Worm (Caenorhabditis elegans): ENCODE measurements around the gene T12B5.15.

T12B5.15 gene

DNA sequence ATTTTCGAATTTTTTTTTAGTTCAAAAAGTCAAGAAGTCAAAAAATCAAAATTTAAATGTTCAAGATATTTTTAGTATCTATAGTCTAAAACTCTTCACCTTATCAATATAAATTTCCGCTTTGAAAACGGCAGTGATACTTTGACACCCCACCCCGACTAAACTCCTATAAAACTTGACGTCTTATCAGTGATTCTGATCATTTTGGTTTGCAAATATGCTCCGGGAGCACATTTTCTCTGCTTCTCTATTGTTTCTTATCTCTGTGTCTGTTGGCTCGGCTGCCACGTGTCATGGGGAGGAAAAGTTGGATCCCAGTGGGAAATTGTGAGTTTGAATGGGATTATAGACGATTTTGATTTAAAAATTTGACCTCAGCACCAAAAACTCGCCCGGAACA is 48.1 kb upstream of the T12B5.15 start, which contains the start of gene clec-150 (continued):
- TF ChIP-seq akir-1 (GFP tag; optimal IDR thresholded peaks at IDR 0.05) (no peak), lin-26 (GFP tag; IDR thresholded peaks at IDR 0.05) (no peak), ztf-22 (GFP tag; optimal IDR thresholded peaks at IDR 0.05) (no peak), nfya-2 (GFP tag; IDR thresholded peaks at IDR 0.05) (no peak), dpff-1 (tag; optimal IDR thresholded peaks at IDR 0.05) (no peak), mxl-1 (tag; optimal IDR thresholded peaks at IDR 0.05) (no peak), nhr-80 (tag; optimal IDR thresholded peaks at IDR 0.05) (peak; percentile 93), ztf-18 (tag; optimal IDR thresholded peaks at IDR 0.05) (no peak), zim-3 (tag; optimal IDR thresholded peaks at IDR 0.05) (no peak), nhr-90 (tag; optimal IDR thresholded peaks at IDR 0.05) (peak; percentile 22), mcd-1 (GFP tag; IDR thresholded peaks at IDR 0.05) (no peak), ekl-4 (GFP tag; IDR thresholded peaks at IDR 0.05) (no peak), let-607 (tag; optimal IDR thresholded peaks at IDR 0.05) (peak; percentile 15 to 85), F52B5.7 (tag; optimal IDR thresholded peaks at IDR 0.05) (no peak), sea-2 (GFP tag; IDR thresholded peaks at IDR 0.05) (no peak), chd-7 (tag; optimal IDR thresholded peaks at IDR 0.05) (no peak), ceh-27 (GFP tag; optimal IDR thresholded peaks at IDR 0.05) (no peak), ceh-100 (GFP tag; IDR thresholded peaks at IDR 0.05) (no peak), lag-1 (GFP tag; IDR thresholded peaks at IDR 0.05) (no peak), F57C9.4 (tag; optimal IDR thresholded peaks at IDR 0.05) (no peak), madf-10 (tag; optimal IDR thresholded peaks at IDR 0.05) (peak; percentile 1), ztf-28 (GFP tag; IDR thresholded peaks at IDR 0.05) (no peak), Y67H2A.10 (GFP tag; conservative IDR thresholded peaks at IDR 0.05) (no peak)

DNA sequence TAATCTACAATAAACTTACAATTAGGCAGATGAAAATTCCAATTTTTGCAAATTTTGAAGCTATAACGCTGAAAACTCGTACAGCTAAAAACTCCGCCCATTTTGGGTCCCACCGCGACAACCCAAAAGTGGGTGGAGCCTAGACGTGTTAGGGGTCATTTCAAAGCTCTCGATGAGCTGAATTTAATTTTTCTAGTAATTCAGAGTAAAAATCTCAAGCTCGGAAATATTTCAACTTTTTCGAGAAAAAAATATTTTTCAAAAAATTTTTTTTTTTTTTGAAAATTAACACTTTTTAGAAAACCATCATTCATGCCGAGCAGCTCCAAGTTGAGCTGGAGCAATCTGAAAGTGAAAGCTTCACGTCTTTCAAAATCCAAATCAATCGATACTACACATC is 46.8 kb upstream of the T12B5.15 start, which contains the start of gene R06B10.7:
Gene R06B10.7, minus strand, starts transcription at position 101 of the 400 bp plus-strand sequence.
- TF ChIP-seq fkh-3 (tag; optimal IDR thresholded peaks at IDR 0.05): no peak
- no peak for TF ChIP-seq zim-3 (tag; optimal IDR thresholded peaks at IDR 0.05)
- no peak for TF ChIP-seq sptf-2 (GFP tag; optimal IDR thresholded peaks at IDR 0.05)
- TF ChIP-seq lin-54 (GFP tag; optimal IDR thresholded peaks at IDR 0.05): no peak
- TF ChIP-seq madf-8 (GFP tag; conservative IDR thresholded peaks at IDR 0.05): no peak
- no peak for TF ChIP-seq dox-1 (GFP tag; IDR thresholded peaks at IDR 0.05)
- TF ChIP-seq dpl-1 (GFP tag; optimal IDR thresholded peaks at IDR 0.05): no peak
- no peak for TF ChIP-seq repo-1 (tag; optimal IDR thresholded peaks at IDR 0.05)
- no peak for TF ChIP-seq tbx-9 (tag; optimal IDR thresholded peaks at IDR 0.05; ENCODE audit: borderline replicate concordance)
- TF ChIP-seq die-1 (tag; optimal IDR thresholded peaks at IDR 0.05): no peak
- no peak for TF ChIP-seq atf-7 (tag; optimal IDR thresholded peaks at IDR 0.05)
- no peak for TF ChIP-seq unc-130 (GFP tag; optimal IDR thresholded peaks at IDR 0.05)
- no peak for TF ChIP-seq hrde-1 (tag; optimal IDR thresholded peaks at IDR 0.05; ENCODE audit: borderline replicate concordance)
- no peak for TF ChIP-seq ztf-26 (tag; optimal IDR thresholded peaks at IDR 0.05)
- no peak for TF ChIP-seq hmg-20 (GFP tag; IDR thresholded peaks at IDR 0.05)

DNA sequence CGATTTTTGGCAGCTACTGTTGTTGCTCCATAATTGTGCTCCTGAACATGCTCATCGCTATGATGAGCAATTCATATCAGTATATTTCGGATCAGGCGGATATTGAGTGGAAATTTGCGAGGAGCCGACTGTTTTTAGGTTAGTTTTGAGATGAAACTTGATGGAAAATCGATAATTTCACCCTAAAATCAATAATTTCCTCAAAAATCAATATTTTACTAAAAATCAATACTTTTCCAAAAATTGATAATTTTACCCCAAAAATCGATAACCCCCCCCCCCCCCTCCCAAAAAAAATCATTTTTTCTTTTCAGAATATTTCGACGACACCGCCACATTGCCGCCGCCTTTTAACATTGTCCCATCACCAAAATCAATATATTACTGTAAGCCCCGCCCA is 44.4 kb upstream of the T12B5.15 start:
- TF ChIP-seq dpl-1 (GFP tag; optimal IDR thresholded peaks at IDR 0.05): no peak
- TF ChIP-seq hlh-12 (tag; optimal IDR thresholded peaks at IDR 0.05): no peak
- TF ChIP-seq die-1 (tag; optimal IDR thresholded peaks at IDR 0.05): no peak
- TF ChIP-seq ztf-18 (tag; optimal IDR thresholded peaks at IDR 0.05): no peak
- TF ChIP-seq lin-54 (GFP tag; optimal IDR thresholded peaks at IDR 0.05): no peak
- TF ChIP-seq xnd-1 (tag; optimal IDR thresholded peaks at IDR 0.05): no peak
- no peak for TF ChIP-seq F52B5.7 (tag; optimal IDR thresholded peaks at IDR 0.05)
- no peak for TF ChIP-seq efl-1 (GFP tag; optimal IDR thresholded peaks at IDR 0.05)
- TF ChIP-seq nhr-80 (tag; optimal IDR thresholded peaks at IDR 0.05): no peak
- no peak for TF ChIP-seq T26A5.8 (tag; optimal IDR thresholded peaks at IDR 0.05)

All from whole organism, young adult.